Fruit fly (Drosophila melanogaster) whole organism, embryonic: Measurements from ENCODE around the gene CG1024.
A peak's percentile ranks its signal among the peaks of the same experiment; 100 is the strongest.

Experiments
- Atf-2 ChIP-seq: fragments of 200-800 bp; sonication (Bioruptor generic); optimal IDR thresholded peaks from 2 replicates; lab custom pipeline; 2016; ENCODE audit warnings: missing biosample characterization, missing genetic modification characterization
- B-H2 ChIP-seq: fragments of 200-800 bp; sonication (Bioruptor generic); optimal IDR thresholded peaks from 2 replicates; lab custom pipeline; 2018; ENCODE audit warnings: missing biosample characterization, mild to moderate bottlenecking, missing genetic modification characterization
- CG11398 ChIP-seq: fragments of 200-800 bp; sonication (Bioruptor generic); optimal IDR thresholded peaks from 2 replicates; lab custom pipeline; 2016; ENCODE audit warnings: missing biosample characterization, missing genetic modification characterization
- CG12299 ChIP-seq: fragments of 200-800 bp; sonication (Bioruptor generic); optimal IDR thresholded peaks from 2 replicates; lab custom pipeline; 2018; ENCODE audit warnings: missing biosample characterization, mild to moderate bottlenecking, missing genetic modification characterization
- CG1233 ChIP-seq: fragments of 200-800 bp; sonication (Bioruptor generic); optimal IDR thresholded peaks from 4 replicates; lab custom pipeline; 2018; ENCODE audit warnings: missing biosample characterization, mild to moderate bottlenecking, missing genetic modification characterization
- CG14441 ChIP-seq: fragments of 200-800 bp; sonication (Bioruptor generic); IDR thresholded peaks from 2 replicates; pipeline ENCODE4 v1.3.6; 2022; ENCODE audit warnings: missing biosample characterization, missing genetic modification characterization
- CG14860 ChIP-seq: fragments of 200-800 bp; sonication (Bioruptor generic); IDR thresholded peaks from 3 replicates; pipeline ENCODE4 v1.3.6; 2022; ENCODE audit warnings: missing biosample characterization, missing genetic modification characterization; ENCODE audit not compliant: partially characterized antibody
- CG15514 ChIP-seq: fragments of 200-800 bp; sonication (Bioruptor generic); optimal IDR thresholded peaks from 3 replicates; lab custom pipeline; 2017; ENCODE audit warnings: missing biosample characterization, missing genetic modification characterization, mild to moderate bottlenecking, moderate library complexity, missing genetic modification reagents
- CG15601 ChIP-seq: fragments of 200-800 bp; sonication (Bioruptor generic); optimal IDR thresholded peaks from 3 replicates; lab custom pipeline; 2019; ENCODE audit warnings: missing biosample characterization, mild to moderate bottlenecking, missing genetic modification characterization, moderate library complexity
- CG17568 ChIP-seq: fragments of 200-800 bp; sonication (Bioruptor generic); optimal IDR thresholded peaks from 2 replicates; lab custom pipeline; 2018; ENCODE audit warnings: missing biosample characterization, mild to moderate bottlenecking, missing genetic modification characterization, moderate library complexity
- CG18011 ChIP-seq: fragments of 200-800 bp; sonication (Bioruptor generic); optimal IDR thresholded peaks from 2 replicates; lab custom pipeline; 2017; ENCODE audit warnings: missing biosample characterization, missing genetic modification characterization, mild to moderate bottlenecking, moderate library complexity, missing genotype
- CG18599 ChIP-seq: fragments of 200-800 bp; sonication (Bioruptor generic); optimal IDR thresholded peaks from 3 replicates; lab custom pipeline; 2017; ENCODE audit warnings: missing biosample characterization, missing genetic modification characterization, mild to moderate bottlenecking, moderate library complexity, missing genetic modification reagents
- CG18619 ChIP-seq: fragments of 200-800 bp; sonication (Bioruptor generic); optimal IDR thresholded peaks from 3 replicates; lab custom pipeline; 2017; ENCODE audit warnings: missing biosample characterization, mild to moderate bottlenecking, missing genetic modification characterization
- CG31388 ChIP-seq: fragments of 200-800 bp; sonication (Bioruptor generic); optimal IDR thresholded peaks from 2 replicates; lab custom pipeline; 2016; ENCODE audit warnings: missing biosample characterization, missing genetic modification characterization
- CG32767 ChIP-seq: fragments of 200-800 bp; sonication (Bioruptor generic); IDR thresholded peaks from 2 replicates; pipeline ENCODE4 v1.3.6; 2022; ENCODE audit warnings: missing biosample characterization, missing genetic modification characterization
- CG3407 ChIP-seq: fragments of 200-800 bp; sonication (Bioruptor generic); optimal IDR thresholded peaks from 2 replicates; lab custom pipeline; 2018; ENCODE audit warnings: missing biosample characterization, mild to moderate bottlenecking, missing genetic modification characterization
- CG43689 ChIP-seq: fragments of 200-800 bp; sonication (Bioruptor generic); IDR thresholded peaks from 2 replicates; pipeline ENCODE4 v1.3.6; 2022; ENCODE audit warnings: missing biosample characterization, missing genetic modification characterization
- CG5245 ChIP-seq: fragments of 200-800 bp; sonication (Bioruptor generic); optimal IDR thresholded peaks from 3 replicates; lab custom pipeline; 2016; ENCODE audit warnings: missing biosample characterization, missing genetic modification characterization
- CG6175 ChIP-seq: fragments of 200-800 bp; sonication (Bioruptor generic); IDR thresholded peaks from 3 replicates; pipeline ENCODE4 v1.3.6; 2022; ENCODE audit warnings: missing biosample characterization, missing genetic modification characterization
- CG7357 ChIP-seq: fragments of 200-800 bp; sonication (Bioruptor generic); IDR thresholded peaks from 3 replicates; pipeline ENCODE4 v1.3.6; 2022; ENCODE audit warnings: missing biosample characterization, missing genetic modification characterization
- CG7372 ChIP-seq: fragments of 200-800 bp; sonication (Bioruptor generic); IDR thresholded peaks from 2 replicates; pipeline ENCODE4 v1.3.6; 2022; ENCODE audit warnings: missing biosample characterization, missing genetic modification characterization
- CG7745 ChIP-seq: fragments of 200-800 bp; sonication (Bioruptor generic); optimal IDR thresholded peaks from 2 replicates; lab custom pipeline; 2018; ENCODE audit warnings: missing biosample characterization, mild to moderate bottlenecking, missing genetic modification characterization, moderate library complexity
- CG7963 ChIP-seq: fragments of 200-800 bp; sonication (Bioruptor generic); IDR thresholded peaks from 3 replicates; pipeline ENCODE4 v1.3.6; 2022; ENCODE audit warnings: missing biosample characterization, missing genetic modification characterization; ENCODE audit not compliant: partially characterized antibody
- CG8359 ChIP-seq: fragments of 200-800 bp; sonication (Bioruptor generic); optimal IDR thresholded peaks from 2 replicates; lab custom pipeline; 2017; ENCODE audit warnings: missing biosample characterization, mild to moderate bottlenecking, missing genetic modification characterization, borderline replicate concordance
- Camta ChIP-seq: fragments of 200-800 bp; sonication (Bioruptor generic); optimal IDR thresholded peaks from 2 replicates; lab custom pipeline; 2016; ENCODE audit warnings: missing biosample characterization, missing genetic modification characterization
- CkIIα-i1 ChIP-seq: fragments of 200-800 bp; sonication (Bioruptor generic); IDR thresholded peaks from 2 replicates; pipeline ENCODE4 v1.3.6; 2022; ENCODE audit warnings: missing biosample characterization, missing genetic modification characterization
- Deaf1 ChIP-seq: fragments of 200-800 bp; optimal IDR thresholded peaks from 3 replicates; lab custom pipeline; 2019; ENCODE audit warnings: missing biosample characterization, mild to moderate bottlenecking, missing genetic modification characterization, moderate library complexity
- Ets65A ChIP-seq: fragments of 200-800 bp; sonication (Bioruptor generic); peaks from one replicate; lab custom pipeline; 2016; ENCODE audit warnings: missing biosample characterization, missing genetic modification characterization
- GATAe ChIP-seq: fragments of 200-800 bp; sonication (Bioruptor generic); conservative IDR thresholded peaks from 2 replicates; pipeline ENCODE4 v1.3.6; 2022; ENCODE audit warnings: missing biosample characterization, missing genetic modification characterization
- Gug ChIP-seq: fragments of 200-800 bp; sonication (Bioruptor generic); IDR thresholded peaks from 4 replicates; pipeline ENCODE4 v1.3.6; 2022; ENCODE audit warnings: missing biosample characterization, missing genetic modification characterization
- Hsf ChIP-seq: fragments of 200-800 bp; sonication (Bioruptor generic); optimal IDR thresholded peaks from 3 replicates; lab custom pipeline; 2016; ENCODE audit warnings: missing biosample characterization, missing genetic modification characterization
- NfI ChIP-seq: fragments of 200-800 bp; sonication (Bioruptor generic); optimal IDR thresholded peaks from 3 replicates; lab custom pipeline; 2018; ENCODE audit warnings: missing biosample characterization, mild to moderate bottlenecking, missing genetic modification characterization, moderate library complexity
- PHDP ChIP-seq: fragments of 200-800 bp; sonication (Bioruptor generic); optimal IDR thresholded peaks from 3 replicates; lab custom pipeline; 2018; ENCODE audit warnings: missing biosample characterization, mild to moderate bottlenecking, missing genetic modification characterization, moderate library complexity
- Stat92E ChIP-seq, 3 experiments: fragments of >200 bp in 2 of 3; fragments of 200-800 bp in 1 of 3; sonication (Bioruptor generic) in 1 of 3; optimal IDR thresholded peaks; 2 replicates each; lab custom pipeline; 2017 to 2019; ENCODE audit warnings: missing biosample characterization in 3 of 3, missing genetic modification characterization in 3 of 3, mild to moderate bottlenecking in 1 of 3, moderate library complexity in 1 of 3
- Trl ChIP-seq, 3 experiments: fragments of >200 bp in 2 of 3; fragments of 200-800 bp in 1 of 3; sonication (Bioruptor generic) in 1 of 3; optimal IDR thresholded peaks; 2 replicates in 1 of 3; 3 replicates in 2 of 3; lab custom pipeline; 2016 to 2017; ENCODE audit warnings: missing biosample characterization in 1 of 3, missing genetic modification characterization in 1 of 3
- Vsx1 ChIP-seq: fragments of 200-800 bp; sonication (Bioruptor generic); optimal IDR thresholded peaks from 2 replicates; lab custom pipeline; 2017; ENCODE audit warnings: missing biosample characterization, mild to moderate bottlenecking, missing genetic modification characterization, missing genetic modification reagents
- al ChIP-seq: fragments of 200-800 bp; sonication (Bioruptor generic); IDR thresholded peaks from 2 replicates; pipeline ENCODE4 v1.3.6; 2022; ENCODE audit warnings: missing biosample characterization, missing genetic modification characterization
- cg ChIP-seq: fragments of 200-800 bp; sonication (Bioruptor generic); optimal IDR thresholded peaks from 3 replicates; lab custom pipeline; 2019; ENCODE audit warnings: missing biosample characterization, mild to moderate bottlenecking, missing genetic modification characterization, moderate library complexity
- chm ChIP-seq: fragments of 200-800 bp; sonication (Bioruptor generic); IDR thresholded peaks from 2 replicates; pipeline ENCODE4 v1.3.6; 2022; ENCODE audit warnings: missing biosample characterization, missing genetic modification characterization
- grn ChIP-seq: fragments of 200-800 bp; sonication (Bioruptor generic); optimal IDR thresholded peaks from 3 replicates; lab custom pipeline; 2017; ENCODE audit warnings: missing biosample characterization, missing genetic modification characterization
- inv ChIP-seq: fragments of 200-800 bp; sonication (Bioruptor generic); IDR thresholded peaks from 2 replicates; pipeline ENCODE4 v1.3.6; 2022; ENCODE audit warnings: missing biosample characterization, missing genetic modification characterization; ENCODE audit not compliant: partially characterized antibody
- kah ChIP-seq: fragments of 200-800 bp; sonication (Bioruptor generic); optimal IDR thresholded peaks from 2 replicates; lab custom pipeline; 2018; ENCODE audit warnings: missing biosample characterization, mild to moderate bottlenecking, missing genetic modification characterization
- lbe ChIP-seq: fragments of 200-800 bp; sonication (Bioruptor generic); optimal IDR thresholded peaks from 2 replicates; lab custom pipeline; 2016; ENCODE audit warnings: missing biosample characterization, mild to moderate bottlenecking, missing genetic modification characterization
- mam ChIP-seq: fragments of 200-800 bp; sonication (Bioruptor generic); optimal IDR thresholded peaks from 3 replicates; lab custom pipeline; 2016; ENCODE audit warnings: missing biosample characterization, missing genetic modification characterization
- psq ChIP-seq: fragments of 200-800 bp; sonication (Bioruptor generic); optimal IDR thresholded peaks from 2 replicates; lab custom pipeline; 2017; ENCODE audit warnings: missing biosample characterization, missing genetic modification characterization
- pzg ChIP-seq: fragments of 200-800 bp; sonication (Bioruptor generic); optimal IDR thresholded peaks from 3 replicates; lab custom pipeline; 2018; ENCODE audit warnings: missing biosample characterization, mild to moderate bottlenecking, missing genetic modification characterization, moderate library complexity
- salm ChIP-seq: fragments of 200-800 bp; sonication (Bioruptor generic); optimal IDR thresholded peaks from 2 replicates; lab custom pipeline; 2018; ENCODE audit warnings: missing biosample characterization, mild to moderate bottlenecking, missing genetic modification characterization
- slp2 ChIP-seq: fragments of 200-800 bp; sonication (Bioruptor generic); optimal IDR thresholded peaks from 2 replicates; lab custom pipeline; 2016; ENCODE audit warnings: missing biosample characterization, missing genetic modification characterization
- trem ChIP-seq: fragments of 200-800 bp; optimal IDR thresholded peaks from 3 replicates; lab custom pipeline; 2019; ENCODE audit warnings: missing biosample characterization, mild to moderate bottlenecking, missing genetic modification characterization, moderate library complexity
- yki ChIP-seq: fragments of >200 bp; optimal IDR thresholded peaks from 3 replicates; lab custom pipeline; 2018
- z ChIP-seq: fragments of 200-800 bp; sonication (Bioruptor generic); IDR thresholded peaks from 3 replicates; pipeline ENCODE4 v1.3.6; 2022; ENCODE audit warnings: missing biosample characterization, missing genetic modification characterization

The CG1024 gene

dm6 chr3R:6397611-6398092, 17.5 kb upstream of the CG1024 start (continued):
- no peak for TF ChIP-seq CG15514
- no peak for TF ChIP-seq CG5245 (GFP tag; lab: Kevin White, UChicago)
- no peak for TF ChIP-seq CG8359 (GFP tag; lab: Kevin White, UChicago)
- no peak for TF ChIP-seq Gug
- TF ChIP-seq CG12299 (tag; lab: Kevin White, UChicago), result no peak
- TF ChIP-seq CG1233 (GFP tag; lab: Kevin White, UChicago), result peak; percentile 10
- TF ChIP-seq Hsf, result peak; percentile 2
- no peak for TF ChIP-seq Camta
- no peak for TF ChIP-seq grn (GFP tag; lab: Kevin White, UChicago)
- TF ChIP-seq CkIIα-i1 (GFP tag; lab: Robert Waterston, UW), result no peak
- TF ChIP-seq Vsx1, result peak; percentile 20
- TF ChIP-seq CG7372 (GFP tag; lab: Robert Waterston, UW), result no peak
- no peak for TF ChIP-seq inv (GFP tag; lab: Robert Waterston, UW)
- TF ChIP-seq chm (GFP tag; lab: Robert Waterston, UW), result no peak
- TF ChIP-seq mam (GFP tag; lab: Kevin White, UChicago), result peak; percentile 30
- no peak for TF ChIP-seq Trl (optimal IDR thresholded peaks at IDR 0.05; lab: Kevin White, UChicago)
- no peak for TF ChIP-seq Trl (GFP tag; optimal IDR thresholded peaks at IDR 0.05; lab: Kevin White, UChicago)
- TF ChIP-seq CG18599 (GFP tag; lab: Kevin White, UChicago), result peak; percentile 50
- TF ChIP-seq CG14860 (GFP tag; lab: Robert Waterston, UW), result peak; percentile 54
- TF ChIP-seq CG14441 (GFP tag; lab: Robert Waterston, UW), result no peak
- no peak for TF ChIP-seq Ets65A (GFP tag; lab: Kevin White, UChicago)
- no peak for TF ChIP-seq trem (tag; lab: Kevin White, UChicago)
- TF ChIP-seq al (GFP tag; lab: Robert Waterston, UW), result peak; percentile 27; the same call in 1 of the 2 replicates
- TF ChIP-seq CG7357 (GFP tag; lab: Robert Waterston, UW), result no peak
- TF ChIP-seq salm, result no peak
- TF ChIP-seq CG43689 (GFP tag; lab: Robert Waterston, UW), result no peak
- TF ChIP-seq CG17568 (GFP tag; lab: Kevin White, UChicago), result peak; percentile 8
- no peak for TF ChIP-seq CG18619
- peak; percentile 55; the same call in 1 of the 3 replicates for TF ChIP-seq CG7963
- TF ChIP-seq CG18011 (GFP tag; lab: Kevin White, UChicago), result no peak
- no peak for TF ChIP-seq CG3407 (GFP tag; lab: Kevin White, UChicago)
- TF ChIP-seq pzg (GFP tag; lab: Kevin White, UChicago), result no peak
- peak; percentile 34 for TF ChIP-seq NfI
- TF ChIP-seq PHDP (tag; lab: Kevin White, UChicago), result no peak
- TF ChIP-seq CG11398 (GFP tag; lab: Kevin White, UChicago), result no peak
- no peak for TF ChIP-seq Stat92E (GFP tag; optimal IDR thresholded peaks at IDR 0.05; lab: Kevin White, UChicago)
- no peak for TF ChIP-seq lbe (GFP tag; lab: Kevin White, UChicago)
- TF ChIP-seq CG15601, result no peak
- no peak for TF ChIP-seq CG32767 (GFP tag; lab: Robert Waterston, UW)
- no peak for TF ChIP-seq CG6175
- TF ChIP-seq yki, result no peak
- no peak for TF ChIP-seq B-H2 (GFP tag; lab: Kevin White, UChicago)
- TF ChIP-seq CG7745 (tag; lab: Kevin White, UChicago), result no peak
- TF ChIP-seq z (GFP tag; lab: Robert Waterston, UW), result no peak
- TF ChIP-seq kah (GFP tag; lab: Kevin White, UChicago), result no peak
- TF ChIP-seq psq (GFP tag; lab: Kevin White, UChicago), result no peak
- no peak for TF ChIP-seq Deaf1 (tag; lab: Kevin White, UChicago)
- no peak for TF ChIP-seq cg (GFP tag; lab: Kevin White, UChicago)
- no peak for TF ChIP-seq Atf-2 (GFP tag; lab: Kevin White, UChicago)
- no peak for TF ChIP-seq GATAe
- no peak for TF ChIP-seq slp2
- no peak for TF ChIP-seq CG31388 (GFP tag; lab: Kevin White, UChicago)
